Worm (Caenorhabditis elegans): ENCODE data around the gene nhr-65.

DNA sequence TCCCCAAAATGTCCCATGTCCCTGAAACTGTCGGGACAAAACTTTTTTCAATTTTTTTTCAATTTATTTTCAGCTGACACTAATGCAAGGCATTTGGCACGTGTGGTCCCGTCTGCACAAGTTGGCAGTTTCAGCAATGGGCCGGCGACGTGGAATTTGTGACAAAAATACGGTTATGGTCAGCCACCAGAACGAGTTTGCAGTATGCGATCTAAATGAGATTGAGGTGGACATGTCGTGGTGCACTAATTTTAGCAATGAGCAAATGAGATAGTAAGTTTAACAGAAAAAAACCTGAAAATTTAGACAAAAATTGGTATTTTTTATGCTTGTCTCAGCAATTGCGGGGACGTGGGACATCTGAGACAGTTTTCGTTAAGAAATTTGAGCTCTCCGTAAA lies 3.4 kb downstream of the nhr-65 start:
- TF ChIP-seq him-1 (tag; optimal IDR thresholded peaks at IDR 0.05) = no peak
- no peak for TF ChIP-seq W03F9.2 (tag; optimal IDR thresholded peaks at IDR 0.05)
